Worm (Caenorhabditis elegans): Measurements from ENCODE around the gene glb-12.

ce11 chrII:10717124-10717523 lies 14.3 kb downstream of the glb-12 start, which contains the start of gene C09G5.13:
- TF ChIP-seq pqm-1 (tag; optimal IDR thresholded peaks at IDR 0.05) (no peak), ama-1 (optimal IDR thresholded peaks at IDR 0.05) (no peak), nfya-1 (tag; optimal IDR thresholded peaks at IDR 0.05) (no peak), ceh-30 (tag; optimal IDR thresholded peaks at IDR 0.05) (no peak), pag-3 (tag; optimal IDR thresholded peaks at IDR 0.05; ENCODE audit: borderline replicate concordance) (no peak), ceh-31 (tag; optimal IDR thresholded peaks at IDR 0.05) (no peak), ceh-48 (tag; optimal IDR thresholded peaks at IDR 0.05) (no peak), sdc-2 (tag; optimal IDR thresholded peaks at IDR 0.05) (no peak), dmd-4 (tag; optimal IDR thresholded peaks at IDR 0.05; ENCODE audit: borderline replicate concordance) (no peak), tbx-2 (tag; optimal IDR thresholded peaks at IDR 0.05) (no peak), sox-4 (tag; optimal IDR thresholded peaks at IDR 0.05) (no peak), ceh-6 (GFP tag; optimal IDR thresholded peaks at IDR 0.05) (no peak), unc-55 (GFP tag; optimal IDR thresholded peaks at IDR 0.05) (no peak)
